Fruit fly (Drosophila melanogaster): ENCODE data around the gene elg1.

Gene elg1

DNA sequence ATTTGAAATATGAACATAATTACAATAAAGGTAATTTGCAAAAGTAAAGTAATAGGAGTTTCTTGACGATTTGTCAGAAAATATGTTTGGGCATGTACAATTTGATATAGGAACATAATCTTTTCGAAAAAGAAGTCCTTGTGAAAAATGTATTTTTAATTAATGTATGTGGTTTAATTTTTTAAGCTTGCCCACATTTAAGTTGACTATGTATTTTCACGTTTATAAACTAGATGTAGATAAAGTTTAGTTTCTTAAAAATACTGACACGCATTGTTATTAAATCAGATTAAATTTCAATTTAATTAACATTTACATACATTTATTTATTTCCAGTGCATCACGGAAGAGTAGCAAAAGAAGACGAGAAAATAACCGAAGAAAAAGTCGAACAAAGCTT, 44.7 kb downstream of the elg1 start:
- TF ChIP-seq CG17801 (GFP tag; optimal IDR thresholded peaks at IDR 0.05; ENCODE audit: partially characterized antibody), result no peak

DNA sequence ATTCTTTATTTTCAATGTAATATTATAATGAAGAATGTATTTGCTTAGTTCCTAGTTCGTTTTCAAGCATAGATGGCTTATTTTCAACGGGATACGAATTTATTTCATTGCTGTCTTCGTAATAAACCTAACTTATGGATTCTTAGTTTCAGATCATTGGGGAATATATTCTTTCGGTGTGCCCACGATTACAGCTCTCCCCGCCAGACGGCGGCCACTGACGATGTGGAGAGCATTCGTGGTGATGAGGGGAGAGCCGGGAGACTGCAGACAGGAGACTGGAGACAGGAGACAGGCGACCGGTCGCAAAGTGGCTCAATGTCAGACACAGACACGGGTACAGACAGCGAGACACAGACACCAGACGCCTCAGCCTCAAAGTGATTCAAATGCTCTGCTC, 45.5 kb downstream of the elg1 start:
- no peak for TF ChIP-seq CG17801 (GFP tag; optimal IDR thresholded peaks at IDR 0.05; ENCODE audit: partially characterized antibody)

DNA sequence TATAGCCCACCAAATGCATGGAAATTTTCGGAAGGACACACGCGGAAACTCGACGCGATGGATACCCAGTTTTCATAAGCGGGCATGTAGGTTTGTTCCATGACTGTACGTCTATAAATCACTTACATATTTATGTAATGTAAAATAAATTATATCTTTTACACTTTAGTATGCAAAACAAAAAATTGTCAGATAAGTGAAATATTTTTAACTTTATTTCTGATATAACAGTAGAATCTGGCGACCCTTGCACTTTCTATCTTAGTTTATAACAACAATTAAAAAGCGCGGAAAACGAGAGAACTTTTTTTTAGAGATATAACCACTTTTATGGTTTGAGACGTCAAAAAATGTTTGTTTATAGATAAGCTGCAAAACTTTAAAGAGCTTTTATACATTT, 45.9 kb downstream of the elg1 start:
- no peak for TF ChIP-seq CG17801 (GFP tag; optimal IDR thresholded peaks at IDR 0.05; ENCODE audit: partially characterized antibody)

DNA sequence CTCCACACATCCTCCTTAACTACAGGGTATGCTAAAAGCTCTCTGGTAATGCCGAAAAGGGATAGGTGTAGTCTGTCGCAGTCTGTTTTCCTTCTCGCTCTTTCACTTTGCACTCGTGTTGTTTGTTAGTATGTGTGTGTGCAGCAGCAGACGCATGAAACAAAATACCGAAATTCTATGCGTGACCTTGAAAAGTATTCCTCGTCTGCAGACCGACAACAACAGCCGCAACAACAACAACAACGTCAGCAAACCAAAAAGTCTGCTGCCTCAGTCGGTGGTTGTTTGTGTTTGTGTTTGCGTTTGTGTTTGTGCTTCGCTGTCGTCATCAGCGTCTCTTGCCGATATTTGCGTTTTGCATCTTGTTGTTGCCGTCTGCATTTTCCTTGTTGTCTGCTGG, 46.6 kb downstream of the elg1 start:
- TF ChIP-seq CG17801 (GFP tag; optimal IDR thresholded peaks at IDR 0.05; ENCODE audit: partially characterized antibody), result no peak

DNA sequence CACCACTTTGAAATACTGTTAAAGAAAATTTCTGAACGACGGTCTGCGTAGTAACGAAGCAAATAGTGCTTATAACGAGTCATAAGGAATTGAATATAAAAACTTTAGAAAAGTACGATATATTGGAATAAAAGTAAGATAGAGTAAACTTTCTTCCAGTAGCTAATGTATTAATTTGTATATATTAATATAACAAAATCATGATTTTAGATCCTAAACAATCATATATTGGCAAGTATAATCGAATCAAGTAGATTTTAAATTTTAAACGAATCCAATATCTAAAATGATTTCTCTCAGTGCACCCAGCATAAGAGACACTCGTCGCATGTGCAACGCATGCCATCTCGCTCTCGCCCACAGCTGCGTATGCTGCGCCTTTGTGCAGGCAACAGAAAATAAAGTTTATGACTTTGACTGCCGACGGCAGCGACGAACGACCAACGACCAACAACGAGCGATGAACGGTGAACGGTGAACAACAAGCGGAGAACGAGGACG, 49.6 kb downstream of the elg1 start:
- TF ChIP-seq CG17801 (GFP tag; optimal IDR thresholded peaks at IDR 0.05; ENCODE audit: partially characterized antibody), result no peak

DNA sequence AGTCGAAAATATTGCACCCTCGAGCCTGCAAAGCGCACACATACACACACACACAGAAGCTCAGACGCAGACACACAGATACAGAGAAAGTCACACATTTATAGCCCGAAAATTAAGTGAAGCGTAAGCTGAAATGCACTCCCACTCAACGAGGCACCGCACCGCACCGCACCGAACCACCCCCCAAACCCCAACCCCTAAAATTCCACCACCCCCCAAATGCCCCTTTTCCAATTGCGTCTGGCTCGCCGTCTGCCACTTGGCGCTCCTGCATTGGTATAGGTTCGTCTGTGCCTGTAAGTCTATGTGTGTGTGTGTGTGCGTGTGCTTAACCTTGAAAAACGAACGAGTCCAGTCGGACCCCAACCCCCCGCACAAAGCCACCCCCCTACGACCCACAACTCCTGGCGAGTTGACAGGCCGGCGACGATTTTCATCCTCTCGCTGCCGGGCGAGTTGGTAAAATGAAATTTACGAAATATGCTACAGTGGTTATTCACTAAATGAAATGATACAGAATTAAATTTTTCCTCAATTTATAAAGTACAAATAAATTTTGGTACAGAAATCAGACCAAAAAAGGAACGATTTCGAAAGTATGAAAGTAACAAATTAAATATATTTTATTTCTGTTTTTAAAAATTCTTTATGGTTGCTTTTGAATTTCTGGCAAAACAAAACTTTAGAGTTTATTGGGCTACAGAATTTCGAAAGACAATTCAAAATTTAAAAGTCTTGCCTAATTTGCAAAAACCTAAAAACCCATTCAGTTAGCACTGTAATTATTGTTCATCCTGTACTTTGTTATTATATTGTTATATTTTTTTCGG, 51.0 kb downstream of the elg1 start:
- TF ChIP-seq CG17801 (GFP tag; optimal IDR thresholded peaks at IDR 0.05; ENCODE audit: partially characterized antibody), result no peak

DNA sequence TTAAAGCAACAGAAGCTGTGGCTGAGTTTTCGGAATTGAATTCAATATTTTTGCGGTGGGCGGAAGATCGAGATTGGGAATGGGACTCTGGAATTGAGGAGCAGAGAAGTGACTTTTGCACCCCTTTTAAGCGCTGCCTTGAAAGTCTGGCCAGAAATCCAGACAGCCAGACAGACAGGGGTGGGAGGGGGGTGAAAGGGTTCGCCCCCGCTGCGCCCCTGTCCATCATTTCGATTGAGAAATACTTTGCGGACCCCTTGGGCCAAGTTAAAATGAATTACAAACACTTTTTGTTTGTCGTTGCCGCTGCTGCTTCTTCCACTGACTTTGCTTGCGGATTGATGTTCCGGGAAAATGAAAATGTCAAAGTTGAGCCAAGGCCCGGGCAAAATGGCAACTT, 51.7 kb downstream of the elg1 start:
- TF ChIP-seq CG17801 (GFP tag; optimal IDR thresholded peaks at IDR 0.05; ENCODE audit: partially characterized antibody), result no peak

Measured in ovary, adult (tissue).